Worm (Caenorhabditis elegans) whole organism, L2 larva: ENCODE data around the gene F25B3.2.

Source experiments
- ama-1 ChIP-seq: fragments of 150-350 bp; optimal IDR thresholded peaks from 2 replicates; lab custom pipeline; 2018; ENCODE audit warnings: inconsistent platforms
- ceh-82 ChIP-seq: fragments of 150-350 bp; optimal IDR thresholded peaks from 2 replicates; lab custom pipeline; 2014; ENCODE audit warnings: missing biosample characterization, missing genetic modification characterization
- egl-27 ChIP-seq: sonication (generic microtip); optimal IDR thresholded peaks from 3 replicates; lab custom pipeline; 2017; ENCODE audit warnings: missing biosample characterization, missing genetic modification reagents, missing genetic modification characterization
- elt-3 ChIP-seq: sonication (generic microtip); optimal IDR thresholded peaks from 2 replicates; lab custom pipeline; 2017; ENCODE audit warnings: missing biosample characterization, missing genetic modification characterization
- fos-1 ChIP-seq: fragments of 150-350 bp; optimal IDR thresholded peaks from 2 replicates; lab custom pipeline; 2014; ENCODE audit warnings: missing biosample characterization, missing genetic modification characterization
- lin-11 ChIP-seq: fragments of 150-350 bp; sonication (generic microtip); optimal IDR thresholded peaks from 2 replicates; lab custom pipeline; 2014; ENCODE audit warnings: missing biosample characterization, missing genetic modification characterization, inconsistent platforms, mixed read lengths
- lsy-2 ChIP-seq, 2 experiments: fragments of 150-350 bp in 1 of 2; sonication (generic microtip) in 1 of 2; optimal IDR thresholded peaks; 2 replicates each; lab custom pipeline; 2014 to 2017; ENCODE audit warnings: missing biosample characterization in 2 of 2, missing genetic modification characterization in 2 of 2
- mbf-1 ChIP-seq: sonication (generic microtip); optimal IDR thresholded peaks from 2 replicates; lab custom pipeline; 2017; ENCODE audit warnings: missing biosample characterization, missing genetic modification characterization
- nhr-23 ChIP-seq: fragments of 150-350 bp; optimal IDR thresholded peaks from 2 replicates; lab custom pipeline; 2014; ENCODE audit warnings: missing biosample characterization, missing genetic modification reagents, missing genetic modification characterization
- nhr-237 ChIP-seq: fragments of 150-350 bp; optimal IDR thresholded peaks from 2 replicates; lab custom pipeline; 2014; ENCODE audit warnings: missing biosample characterization, missing genetic modification characterization
- skn-1 ChIP-seq: sonication (generic microtip); optimal IDR thresholded peaks from 2 replicates; lab custom pipeline; 2017; ENCODE audit warnings: missing biosample characterization, missing genetic modification characterization
- unc-62 ChIP-seq: fragments of 150-350 bp; optimal IDR thresholded peaks from 2 replicates; lab custom pipeline; 2014; ENCODE audit warnings: missing biosample characterization, missing genetic modification reagents, missing genetic modification characterization
- ztf-11 ChIP-seq: sonication (generic microtip); optimal IDR thresholded peaks from 2 replicates; lab custom pipeline; 2017; ENCODE audit warnings: missing biosample characterization, missing genetic modification characterization
- ztf-4 ChIP-seq: fragments of 150-350 bp; optimal IDR thresholded peaks from 2 replicates; lab custom pipeline; 2014; ENCODE audit warnings: missing biosample characterization, missing genetic modification characterization

DNA sequence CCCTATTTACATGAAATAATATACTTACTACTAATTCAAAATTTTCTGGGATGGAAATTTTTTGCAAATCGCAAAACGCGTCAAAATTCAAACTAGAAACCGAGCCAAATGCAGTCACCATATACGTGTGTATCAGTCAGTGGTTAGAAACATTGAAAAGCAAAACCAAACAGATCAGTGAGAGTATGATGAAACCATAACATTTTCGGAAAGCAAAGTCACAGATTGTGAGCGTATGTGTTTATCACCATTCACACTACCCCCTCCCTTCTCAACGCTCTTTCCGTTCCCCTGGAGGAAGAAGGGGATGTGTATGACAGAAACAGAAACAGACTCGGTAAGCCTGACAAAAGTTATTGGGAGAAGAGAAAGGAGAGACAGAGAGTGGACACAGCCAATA is 5.4 kb upstream of the F25B3.2 start:
- TF ChIP-seq unc-62 (GFP tag; lab: Kevin White, UChicago) (no peak), mbf-1 (tag; lab: Kevin White, UChicago) (no peak), nhr-23 (tag; lab: Kevin White, UChicago) (no peak), skn-1 (no peak), egl-27 (no peak), ama-1 (no peak), ztf-11 (tag; lab: Kevin White, UChicago) (no peak), lin-11 (tag; lab: Kevin White, UChicago) (no peak), nhr-237 (tag; lab: Kevin White, UChicago) (no peak), elt-3 (tag; lab: Kevin White, UChicago) (no peak), ceh-82 (tag; lab: Kevin White, UChicago) (no peak), lsy-2 (tag; optimal IDR thresholded peaks at IDR 0.05; lab: Kevin White, UChicago) (no peak), fos-1 (tag; lab: Kevin White, UChicago) (no peak), ztf-4 (tag; lab: Kevin White, UChicago) (no peak)
